Fruit fly (Drosophila melanogaster) whole organism, prepupa: Measurements from ENCODE around the gene CG9550.

Experiments
- CG6792 ChIP-seq: fragments of 200-800 bp; sonication (Bioruptor generic); optimal IDR thresholded peaks from 3 replicates; lab custom pipeline; 2016; ENCODE audit warnings: missing biosample characterization, missing genetic modification characterization
- CG7368 ChIP-seq: fragments of 200-800 bp; sonication (Bioruptor generic); optimal IDR thresholded peaks from 3 replicates; lab custom pipeline; 2016; ENCODE audit warnings: missing biosample characterization, missing genetic modification characterization
- CG9139 ChIP-seq: fragments of 200-800 bp; sonication (Bioruptor generic); optimal IDR thresholded peaks from 3 replicates; lab custom pipeline; 2017; ENCODE audit warnings: missing biosample characterization, mild to moderate bottlenecking, missing genetic modification characterization
- Gug ChIP-seq: fragments of 200-800 bp; sonication (Bioruptor generic); IDR thresholded peaks from 2 replicates; pipeline ENCODE4 v1.3.6; 2022; ENCODE audit warnings: missing biosample characterization, missing genetic modification characterization
- Met ChIP-seq: fragments of 200-800 bp; sonication (Bioruptor generic); optimal IDR thresholded peaks from 3 replicates; lab custom pipeline; 2016; ENCODE audit warnings: missing biosample characterization, missing genetic modification characterization
- cyc ChIP-seq: fragments of 200-800 bp; sonication (Bioruptor generic); optimal IDR thresholded peaks from 3 replicates; lab custom pipeline; 2016; ENCODE audit warnings: missing biosample characterization, missing genetic modification characterization
- fkh ChIP-seq: fragments of 200-800 bp; sonication (Bioruptor generic); optimal IDR thresholded peaks from 3 replicates; lab custom pipeline; 2017; ENCODE audit warnings: missing biosample characterization, mild to moderate bottlenecking, missing genetic modification characterization, moderate library complexity

DNA sequence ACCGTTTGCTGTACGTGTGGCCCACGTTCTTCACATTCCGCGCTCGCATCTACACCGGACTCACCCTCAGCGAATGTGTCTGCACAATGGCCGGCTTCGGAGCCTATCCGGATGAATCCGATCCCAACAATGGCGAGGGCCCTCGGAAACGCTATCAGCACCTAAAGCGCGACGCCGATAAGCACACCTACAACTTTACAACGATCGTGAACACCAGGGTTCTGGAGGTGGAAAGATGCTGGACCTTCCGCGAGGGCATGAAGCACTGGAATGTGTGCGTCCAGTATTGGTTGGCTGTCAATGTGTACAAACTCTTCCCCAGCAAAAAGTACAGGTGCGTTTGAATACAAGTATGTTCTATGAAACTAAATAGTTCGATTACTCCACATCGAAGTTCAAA lies 39.3 kb upstream of the CG9550 start:
- TF ChIP-seq fkh (GFP tag; lab: Kevin White, UChicago) (no peak), CG6792 (GFP tag; lab: Kevin White, UChicago) (no peak), CG7368 (GFP tag; lab: Kevin White, UChicago) (no peak), Gug (GFP tag; lab: Robert Waterston, UW) (no peak), Met (GFP tag; lab: Kevin White, UChicago) (no peak), cyc (GFP tag; lab: Kevin White, UChicago) (no peak), CG9139 (GFP tag; lab: Kevin White, UChicago) (no peak)
